Fruit fly (Drosophila melanogaster) S2 (cell line): ENCODE measurements around the gene Cat.
A peak's percentile ranks its signal among the peaks of the same experiment; 100 is the strongest.

Source experiments
- CG8478 ChIP-seq: fragments of >200 bp; optimal IDR thresholded peaks from 2 replicates; lab custom pipeline; 2018
- CTCF ChIP-seq, 2 experiments: fragments of >200 bp; optimal IDR thresholded peaks; 2 replicates each; lab custom pipeline; 2018

Gene Cat

dm6 chr3L:18795056-18795841, 27.2 kb upstream of the Cat start:
- no peak for TF ChIP-seq CG8478

dm6 chr3L:18796376-18796775, 26.0 kb upstream of the Cat start:
- no peak for TF ChIP-seq CTCF (optimal IDR thresholded peaks at IDR 0.05; lab: Kevin White, UChicago)
- no peak for TF ChIP-seq CG8478

dm6 chr3L:18799508-18800062, 22.8 kb upstream of the Cat start:
- TF ChIP-seq CG8478: no peak
- no peak for TF ChIP-seq CTCF (optimal IDR thresholded peaks at IDR 0.05; lab: Kevin White, UChicago)

- TF ChIP-seq CTCF (optimal IDR thresholded peaks at IDR 0.05; lab: Kevin White, UChicago) (no peak), CG8478 (no peak)
These were observed 22.1 kb upstream of the Cat start for dm6 chr3L:18800100-18800841.

dm6 chr3L:18801194-18801695, 21.2 kb upstream of the Cat start, which contains the start of gene ftz-f1:
Gene ftz-f1 (minus strand): TSS chr3L:18801309.
- TF ChIP-seq CG8478 (no peak), CTCF (optimal IDR thresholded peaks at IDR 0.05; lab: Kevin White, UChicago) (peak; percentile 83 to 84)

- TF ChIP-seq CG8478 (no peak), CTCF (optimal IDR thresholded peaks at IDR 0.05; lab: Kevin White, UChicago) (no peak)
These were observed 13.3 kb upstream of the Cat start for dm6 chr3L:18809067-18809466.

dm6 chr3L:18810469-18810868, 11.9 kb upstream of the Cat start:
- no peak for TF ChIP-seq CTCF (optimal IDR thresholded peaks at IDR 0.05; lab: Kevin White, UChicago)
- no peak for TF ChIP-seq CG8478

- TF ChIP-seq CTCF (optimal IDR thresholded peaks at IDR 0.05; lab: Kevin White, UChicago): no peak
- no peak for TF ChIP-seq CG8478
These were observed 10.2 kb upstream of the Cat start for dm6 chr3L:18812141-18812736.

dm6 chr3L:18813963-18814647, 8.3 kb upstream of the Cat start:
- TF ChIP-seq CTCF (optimal IDR thresholded peaks at IDR 0.05; lab: Kevin White, UChicago) (no peak), CG8478 (no peak)

dm6 chr3L:18816176-18816575, 6.2 kb upstream of the Cat start:
- no peak for TF ChIP-seq CG8478
- no peak for TF ChIP-seq CTCF (optimal IDR thresholded peaks at IDR 0.05; lab: Kevin White, UChicago)

dm6 chr3L:18816719-18817118, 5.7 kb upstream of the Cat start:
- no peak for TF ChIP-seq CTCF (optimal IDR thresholded peaks at IDR 0.05; lab: Kevin White, UChicago)

dm6 chr3L:18817264-18817894, 5.0 kb upstream of the Cat start:
- TF ChIP-seq CTCF (optimal IDR thresholded peaks at IDR 0.05; lab: Kevin White, UChicago): no peak
- TF ChIP-seq CG8478: no peak

- TF ChIP-seq CTCF (optimal IDR thresholded peaks at IDR 0.05; lab: Kevin White, UChicago) (no peak), CG8478 (no peak)
These were observed 3.0 kb upstream of the Cat start for dm6 chr3L:18819262-18819886.
